Fruit fly (Drosophila melanogaster) whole organism, wandering third instar larva: Measurements from ENCODE around the gene Stt3A.

Source experiments
- Abd-B ChIP-seq: fragments of >200 bp; optimal IDR thresholded peaks from 2 replicates; lab custom pipeline; 2017; ENCODE audit warnings: missing biosample characterization, missing genetic modification characterization
- CrebA ChIP-seq: fragments of 200-800 bp; sonication (Bioruptor generic); optimal IDR thresholded peaks from 2 replicates; lab custom pipeline; 2016; ENCODE audit warnings: missing biosample characterization, mild to moderate bottlenecking, missing genetic modification characterization, borderline replicate concordance
- Dfd ChIP-seq: fragments of >200 bp; optimal IDR thresholded peaks from 2 replicates; lab custom pipeline; 2017; ENCODE audit warnings: missing biosample characterization, missing genetic modification characterization
- Hr78 ChIP-seq: fragments of >200 bp; optimal IDR thresholded peaks from 2 replicates; lab custom pipeline; 2017; ENCODE audit warnings: missing biosample characterization, missing genetic modification characterization
- Hr83 ChIP-seq: fragments of 200-300 bp; sonication (Bioruptor generic); optimal IDR thresholded peaks from 2 replicates; lab custom pipeline; 2016; ENCODE audit warnings: missing biosample characterization, mild to moderate bottlenecking, missing genetic modification characterization, moderate library complexity; ENCODE audit not compliant: poor library complexity, severe bottlenecking
- N ChIP-seq: fragments of >200 bp; optimal IDR thresholded peaks from 2 replicates; lab custom pipeline; 2018; ENCODE audit warnings: missing biosample characterization, missing external identifiers, missing genetic modification characterization
- Sp1 ChIP-seq: fragments of 200-800 bp; sonication (Bioruptor generic); optimal IDR thresholded peaks from 3 replicates; lab custom pipeline; 2019; ENCODE audit warnings: missing biosample characterization, mild to moderate bottlenecking, missing genetic modification characterization, moderate library complexity
- brk ChIP-seq: fragments of 200-800 bp; sonication (Bioruptor generic); optimal IDR thresholded peaks from 2 replicates; lab custom pipeline; 2016; ENCODE audit warnings: missing biosample characterization, mild to moderate bottlenecking, missing genetic modification characterization
- pan ChIP-seq: fragments of >200 bp; optimal IDR thresholded peaks from 2 replicates; lab custom pipeline; 2017
- psq ChIP-seq: fragments of 200-800 bp; sonication (Bioruptor generic); optimal IDR thresholded peaks from 3 replicates; lab custom pipeline; 2017; ENCODE audit warnings: missing biosample characterization, mild to moderate bottlenecking, missing genetic modification characterization, moderate library complexity
- usp ChIP-seq: fragments of >200 bp; optimal IDR thresholded peaks from 2 replicates; lab custom pipeline; 2017; ENCODE audit warnings: missing biosample characterization, missing genetic modification characterization

- TF ChIP-seq brk (GFP tag; lab: Kevin White, UChicago) = no peak
- TF ChIP-seq Hr83 (GFP tag; lab: Kevin White, UChicago) = no peak
- TF ChIP-seq CrebA (GFP tag; lab: Kevin White, UChicago) = no peak
- no peak for TF ChIP-seq Dfd
- TF ChIP-seq N (GFP tag; lab: Kevin White, UChicago) = no peak
- no peak for TF ChIP-seq Hr78 (GFP tag; lab: Kevin White, UChicago)
- TF ChIP-seq Sp1 (GFP tag; lab: Kevin White, UChicago) = no peak
- TF ChIP-seq usp = no peak
- TF ChIP-seq pan = no peak
- no peak for TF ChIP-seq psq (GFP tag; lab: Kevin White, UChicago)
- no peak for TF ChIP-seq Abd-B (GFP tag; lab: Kevin White, UChicago)
Observed at dm6 chrX:21056732-21057131, 3.0 kb upstream of the Stt3A start.
